Worm (Caenorhabditis elegans) whole organism, early embryonic: ENCODE results near the gene taf-11.1.

Experiments
- F13C5.2 ChIP-seq: sonication (generic microtip); optimal IDR thresholded peaks from 2 replicates; lab custom pipeline; 2017; ENCODE audit warnings: mild to moderate bottlenecking, missing genetic modification characterization, inconsistent platforms, missing compliant biosample characterization
- aly-1 ChIP-seq: sonication (generic microtip); optimal IDR thresholded peaks from 2 replicates; lab custom pipeline; 2016; ENCODE audit warnings: missing genetic modification characterization, missing compliant biosample characterization
- ama-1 ChIP-seq: fragments of 150-350 bp; optimal IDR thresholded peaks from 2 replicates; lab custom pipeline; 2014
- ets-7 ChIP-seq: sonication (generic microtip); optimal IDR thresholded peaks from 2 replicates; lab custom pipeline; 2016; ENCODE audit warnings: missing genotype, missing genetic modification characterization, missing compliant biosample characterization
- flt-1 ChIP-seq: fragments of 200-800 bp; sonication (Bioruptor generic); IDR thresholded peaks from 2 replicates; pipeline ENCODE4 v1.3.6; 2022; ENCODE audit warnings: missing genetic modification characterization, missing compliant biosample characterization
- hmbx-1 ChIP-seq: sonication (generic microtip); optimal IDR thresholded peaks from 2 replicates; lab custom pipeline; 2016; ENCODE audit warnings: mild to moderate bottlenecking, missing genetic modification characterization, missing compliant biosample characterization
- hnd-1 ChIP-seq: sonication (generic microtip); optimal IDR thresholded peaks from 2 replicates; lab custom pipeline; 2016; ENCODE audit warnings: missing genetic modification characterization, missing compliant biosample characterization
- pes-1 ChIP-seq: fragments of 200-800 bp; sonication (Bioruptor generic); IDR thresholded peaks from 2 replicates; pipeline ENCODE4 v1.3.6; 2022; ENCODE audit warnings: missing genetic modification reagents, missing genetic modification characterization, missing compliant biosample characterization
- sea-1 ChIP-seq: fragments of 200-800 bp; sonication (Bioruptor generic); conservative IDR thresholded peaks from 2 replicates; pipeline ENCODE4 v1.3.6; 2022; ENCODE audit warnings: missing genetic modification characterization, missing compliant biosample characterization

- TF ChIP-seq hmbx-1 (tag; lab: Kevin White, UChicago) (no peak), aly-1 (tag; lab: Kevin White, UChicago) (no peak), F13C5.2 (no peak), flt-1 (GFP tag; lab: Robert Waterston, UW) (no peak), ama-1 (lab: Kevin White, UChicago) (no peak), pes-1 (GFP tag; lab: Robert Waterston, UW) (no peak), ets-7 (tag; lab: Kevin White, UChicago) (no peak), sea-1 (no peak), hnd-1 (tag; lab: Kevin White, UChicago) (no peak)
These were observed 48.2 kb downstream of the taf-11.1 start for ce11 chrX:4303200-4303599.
